Fruit fly (Drosophila melanogaster) whole organism, adult: ENCODE data around the gene Ptp61F.

Source experiments
- CG12768 ChIP-seq: fragments of 200-800 bp; sonication (Bioruptor generic); optimal IDR thresholded peaks from 2 replicates; lab custom pipeline; 2017; ENCODE audit warnings: missing biosample characterization, missing genetic modification characterization, mild to moderate bottlenecking, moderate library complexity, missing genetic modification reagents
- CG5204 ChIP-seq: fragments of 200-800 bp; sonication (Bioruptor generic); optimal IDR thresholded peaks from 2 replicates; lab custom pipeline; 2016; ENCODE audit warnings: missing biosample characterization, missing genetic modification characterization

dm6 chr3L:1354214-1354613 lies 120.8 kb downstream of the Ptp61F start:
- TF ChIP-seq CG5204 (GFP tag; lab: Kevin White, UChicago) (no peak), CG12768 (no peak)
